Fruit fly (Drosophila melanogaster): Measurements from ENCODE around the gene CG13004.
A peak's percentile ranks its signal among the peaks of the same experiment; 100 is the strongest.

The CG13004 gene

dm6 chrX:16837588-16838178, 2.4 kb upstream of the CG13004 start:
- TF ChIP-seq CG2678 (tag; optimal IDR thresholded peaks at IDR 0.05): peak; percentile 10
- 0 out of 3 replicates have a peak, but pooled peaks have one; percentile 16 for TF ChIP-seq CG2199 (GFP tag; IDR thresholded peaks at IDR 0.05)
- TF ChIP-seq HLH4C (GFP tag; IDR thresholded peaks at IDR 0.05; ENCODE audit: partially characterized antibody): peak; percentile 58; the same call in 2 of the 3 replicates
- no peak for TF ChIP-seq MTF-1 (GFP tag; optimal IDR thresholded peaks at IDR 0.05; ENCODE audit: borderline replicate concordance)
- TF ChIP-seq CG12769 (tag; optimal IDR thresholded peaks at IDR 0.05): peak; percentile 34
- TF ChIP-seq exex (tag; optimal IDR thresholded peaks at IDR 0.05): peak; percentile 3
- no peak for TF ChIP-seq Lpt (GFP tag; optimal IDR thresholded peaks at IDR 0.05)
- TF ChIP-seq Lim3 (GFP tag; IDR thresholded peaks at IDR 0.05): no peak
- peak; percentile 53; the same call in 1 of the 2 replicates for TF ChIP-seq nerfin-2 (GFP tag; IDR thresholded peaks at IDR 0.05; ENCODE audit: partially characterized antibody)
- no peak for TF ChIP-seq CG17328 (GFP tag; IDR thresholded peaks at IDR 0.05)
- TF ChIP-seq Med (GFP tag): peak; percentile 53
- TF ChIP-seq CG15514 (GFP tag; optimal IDR thresholded peaks at IDR 0.05): peak; percentile 1
- TF ChIP-seq CG13894 (tag; optimal IDR thresholded peaks at IDR 0.05): peak; percentile 79
- TF ChIP-seq tna (GFP tag; IDR thresholded peaks at IDR 0.05; ENCODE audit: partially characterized antibody): peak; percentile 45; the same call in 1 of the 2 replicates
- peak; percentile 6 for TF ChIP-seq cwo (GFP tag; optimal IDR thresholded peaks at IDR 0.05)
- TF ChIP-seq sens (GFP tag): peak; percentile 31
- TF ChIP-seq CG7987 (GFP tag; optimal IDR thresholded peaks at IDR 0.05): no peak
- TF ChIP-seq Taf1 (GFP tag; IDR thresholded peaks at IDR 0.05): 0 out of 2 replicates have a peak, but pooled peaks have one; percentile 18
- TF ChIP-seq Opbp (GFP tag; IDR thresholded peaks at IDR 0.05; ENCODE audit: partially characterized antibody): no peak
- no peak for TF ChIP-seq zen2 (GFP tag; IDR thresholded peaks at IDR 0.05; ENCODE audit: partially characterized antibody)
- TF ChIP-seq inv (GFP tag; IDR thresholded peaks at IDR 0.05; ENCODE audit: partially characterized antibody): peak; percentile 16; the same call in 1 of the 2 replicates
- no peak for TF ChIP-seq CG8281 (tag; optimal IDR thresholded peaks at IDR 0.05)
- no peak for TF ChIP-seq nmo (GFP tag; optimal IDR thresholded peaks at IDR 0.05)
- TF ChIP-seq sug (tag; optimal IDR thresholded peaks at IDR 0.05): peak; percentile 42
- peak; percentile 5 for TF ChIP-seq mirr (GFP tag; optimal IDR thresholded peaks at IDR 0.05)
- no peak for TF ChIP-seq Pdp1 (GFP tag; optimal IDR thresholded peaks at IDR 0.05)
- TF ChIP-seq D19B (GFP tag; optimal IDR thresholded peaks at IDR 0.05): peak; percentile 63
- no peak for TF ChIP-seq CG10366 (GFP tag; IDR thresholded peaks at IDR 0.05)
- peak; percentile 12 for TF ChIP-seq CG34376 (GFP tag; optimal IDR thresholded peaks at IDR 0.05)
- TF ChIP-seq ci (GFP tag; IDR thresholded peaks at IDR 0.05): 0 out of 3 replicates have a peak, but pooled peaks have one; percentile 45

dm6 chrX:16836805-16837333, 1.5 kb upstream of the CG13004 start:
- TF ChIP-seq sens (GFP tag) (peak; percentile 60), CG2678 (tag; optimal IDR thresholded peaks at IDR 0.05) (peak; percentile 25), Pdp1 (GFP tag; optimal IDR thresholded peaks at IDR 0.05) (peak in 1 of 2 experiments; percentile 71), sens-2 (GFP tag; IDR thresholded peaks at IDR 0.05) (no peak), CG10565 (GFP tag; optimal IDR thresholded peaks at IDR 0.05) (no peak), grau (tag; optimal IDR thresholded peaks at IDR 0.05) (peak; percentile 46)

dm6 chrX:16836091-16836799, 925 bp upstream of the CG13004 start:
- TF ChIP-seq CG15479 (GFP tag; optimal IDR thresholded peaks at IDR 0.05): peak; percentile 15
- no peak for TF ChIP-seq CG15073 (GFP tag; optimal IDR thresholded peaks at IDR 0.05)
- TF ChIP-seq chinmo (GFP tag; IDR thresholded peaks at IDR 0.05; ENCODE audit: partially characterized antibody): peak; percentile 84; the same call in 2 of the 4 replicates
- peak; percentile 53 for TF ChIP-seq CG4360 (GFP tag; IDR thresholded peaks at IDR 0.05)
- TF ChIP-seq sd (tag; optimal IDR thresholded peaks at IDR 0.05): peak; percentile 63
- TF ChIP-seq CG3281 (GFP tag; optimal IDR thresholded peaks at IDR 0.05): peak; percentile 8
- TF ChIP-seq CG3995 (GFP tag; optimal IDR thresholded peaks at IDR 0.05): peak; percentile 93
- peak; percentile 65 for TF ChIP-seq CG8281 (tag; optimal IDR thresholded peaks at IDR 0.05)
- peak; percentile 89 for TF ChIP-seq CG15514 (GFP tag; optimal IDR thresholded peaks at IDR 0.05)
- TF ChIP-seq Adf1 (GFP tag; IDR thresholded peaks at IDR 0.05): peak; percentile 39; the same call in 1 of the 2 replicates
- TF ChIP-seq Trl (optimal IDR thresholded peaks at IDR 0.05): peak; percentile 52 to 64
- no peak for TF ChIP-seq Trl (GFP tag; optimal IDR thresholded peaks at IDR 0.05)
- no peak for TF ChIP-seq Hmx (GFP tag; optimal IDR thresholded peaks at IDR 0.05)
- TF ChIP-seq pzg (GFP tag; optimal IDR thresholded peaks at IDR 0.05): no peak

Measured in whole organism, embryonic.